Worm (Caenorhabditis elegans): ENCODE data around the gene C06A6.4.

The C06A6.4 gene

DNA sequence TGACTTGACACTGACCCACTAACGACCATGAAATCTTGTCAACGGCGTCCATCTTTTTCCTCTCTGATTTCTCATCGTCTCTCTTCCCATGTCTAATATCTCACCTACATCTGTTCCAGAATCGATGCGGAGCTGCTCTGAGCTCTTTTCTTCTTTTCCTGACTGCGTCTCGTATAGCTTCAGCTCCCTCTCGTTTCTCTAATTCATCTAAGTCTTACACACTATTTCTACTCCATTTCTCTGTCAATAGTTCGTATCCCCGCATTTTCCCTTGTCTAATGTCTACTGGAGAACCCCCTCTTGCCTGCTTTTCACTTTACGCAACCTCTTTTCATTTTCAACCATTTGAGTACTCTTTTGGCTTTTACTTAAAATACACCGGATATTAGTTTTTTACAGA lies 11.2 kb downstream of the C06A6.4 start, which contains the start of gene ric-3 (continued):
- TF ChIP-seq nhr-76 (tag; optimal IDR thresholded peaks at IDR 0.05), result no peak
- TF ChIP-seq ets-5 (GFP tag; IDR thresholded peaks at IDR 0.05), result no peak
- TF ChIP-seq egl-13 (tag; optimal IDR thresholded peaks at IDR 0.05), result peak; percentile 71
- peak; percentile 76 for TF ChIP-seq unc-86 (tag; optimal IDR thresholded peaks at IDR 0.05)
- TF ChIP-seq hpl-2 (GFP tag; optimal IDR thresholded peaks at IDR 0.05), result no peak
- no peak for TF ChIP-seq pag-3 (tag; optimal IDR thresholded peaks at IDR 0.05; ENCODE audit: borderline replicate concordance, insufficient read depth)
- no peak for TF ChIP-seq vab-15 (tag; optimal IDR thresholded peaks at IDR 0.05)
- TF ChIP-seq alr-1 (tag; optimal IDR thresholded peaks at IDR 0.05; ENCODE audit: borderline replicate concordance), result no peak
- peak; percentile 16 for TF ChIP-seq ceh-90 (tag; optimal IDR thresholded peaks at IDR 0.05)
- TF ChIP-seq mep-1 (tag; optimal IDR thresholded peaks at IDR 0.05), result peak; percentile 84
- TF ChIP-seq elt-2 (tag; optimal IDR thresholded peaks at IDR 0.05), result no peak
- peak; percentile 81 for TF ChIP-seq dsc-1 (tag; optimal IDR thresholded peaks at IDR 0.05)
- TF ChIP-seq F16B12.6 (tag; optimal IDR thresholded peaks at IDR 0.05), result no peak
- peak; percentile 84 for TF ChIP-seq rnt-1 (tag; optimal IDR thresholded peaks at IDR 0.05)
- TF ChIP-seq lin-39 (tag; optimal IDR thresholded peaks at IDR 0.05), result peak; percentile 17
- TF ChIP-seq nhr-90 (tag; optimal IDR thresholded peaks at IDR 0.05; ENCODE audit: poor library complexity), result no peak
- TF ChIP-seq irx-1 (tag; optimal IDR thresholded peaks at IDR 0.05), result peak; percentile 48
- peak; percentile 87 for TF ChIP-seq nhr-71 (tag; optimal IDR thresholded peaks at IDR 0.05)
- TF ChIP-seq efl-3 (GFP tag; optimal IDR thresholded peaks at IDR 0.05), result no peak
- no peak for TF ChIP-seq sup-37 (GFP tag; optimal IDR thresholded peaks at IDR 0.05)
- TF ChIP-seq mab-9 (GFP tag; IDR thresholded peaks at IDR 0.05), result no peak
- TF ChIP-seq nhr-77 (tag; optimal IDR thresholded peaks at IDR 0.05), result peak; percentile 30
- TF ChIP-seq lin-15B (tag; optimal IDR thresholded peaks at IDR 0.05), result no peak
- no peak for TF ChIP-seq ztf-11 (tag; optimal IDR thresholded peaks at IDR 0.05)
- no peak for TF ChIP-seq nhr-12 (tag; optimal IDR thresholded peaks at IDR 0.05)
- TF ChIP-seq snpc-4 (tag; optimal IDR thresholded peaks at IDR 0.05), result peak; percentile 23
- peak; percentile 47 for TF ChIP-seq fkh-10 (GFP tag; optimal IDR thresholded peaks at IDR 0.05)
- TF ChIP-seq nhr-47 (tag; optimal IDR thresholded peaks at IDR 0.05), result peak; percentile 72
- TF ChIP-seq lin-35 (GFP tag; optimal IDR thresholded peaks at IDR 0.05), result peak in 1 of 2 experiments; percentile 65
- TF ChIP-seq lin-13 (GFP tag; optimal IDR thresholded peaks at IDR 0.05), result no peak
- no peak for TF ChIP-seq unc-130 (tag; optimal IDR thresholded peaks at IDR 0.05)
- TF ChIP-seq nhr-85 (tag), result peak; percentile 49
- peak; percentile 42 for TF ChIP-seq pax-3 (tag; optimal IDR thresholded peaks at IDR 0.05)
- TF ChIP-seq hlh-4 (tag; optimal IDR thresholded peaks at IDR 0.05), result no peak
- no peak for TF ChIP-seq C34B4.2 (tag; optimal IDR thresholded peaks at IDR 0.05)
- no peak for TF ChIP-seq pqm-1 (tag; optimal IDR thresholded peaks at IDR 0.05)
- no peak for TF ChIP-seq egl-27 (tag; optimal IDR thresholded peaks at IDR 0.05)
- peak; percentile 84 for TF ChIP-seq fkh-8 (tag; optimal IDR thresholded peaks at IDR 0.05)
- TF ChIP-seq ceh-82 (tag; optimal IDR thresholded peaks at IDR 0.05), result peak; percentile 45 to 63 (median 50)
- no peak for TF ChIP-seq tlp-1 (tag; optimal IDR thresholded peaks at IDR 0.05)

DNA sequence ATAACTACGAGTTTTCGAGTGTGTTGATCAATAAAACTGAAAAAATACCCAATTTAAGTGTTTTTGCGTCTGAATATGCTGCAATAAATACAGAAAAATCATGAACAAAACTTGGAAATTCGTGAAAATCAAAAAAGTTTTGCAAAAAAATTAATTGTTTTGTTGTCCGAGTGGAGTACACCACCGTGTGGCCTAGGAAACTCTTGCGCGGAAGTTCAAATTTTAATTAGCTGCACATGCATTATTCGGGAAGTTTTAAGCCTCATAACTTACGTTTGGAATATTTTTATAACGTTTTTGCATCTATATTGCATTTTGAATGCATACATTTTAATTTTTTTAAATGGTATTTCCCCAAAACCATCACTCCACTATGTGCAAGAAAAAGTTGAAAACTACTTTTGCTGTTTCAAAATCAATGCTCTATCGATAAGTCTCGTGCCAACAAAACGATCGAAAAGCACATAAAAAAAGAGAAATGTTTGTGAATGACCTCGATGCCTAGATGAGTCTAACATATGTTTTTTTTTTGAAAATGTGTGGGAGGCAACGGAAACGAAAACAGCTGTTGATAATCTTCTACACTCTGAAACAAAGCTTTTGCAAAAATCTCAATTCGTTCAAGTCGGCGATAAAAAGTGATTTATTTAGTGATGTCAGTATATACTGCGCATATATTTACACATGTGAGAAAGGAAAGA lies 12.5 kb downstream of the C06A6.4 start:
- TF ChIP-seq ceh-82 (tag; optimal IDR thresholded peaks at IDR 0.05) (no peak), nhr-77 (tag; optimal IDR thresholded peaks at IDR 0.05) (no peak), mdl-1 (tag; optimal IDR thresholded peaks at IDR 0.05) (no peak), mef-2 (tag; optimal IDR thresholded peaks at IDR 0.05) (no peak), nhr-76 (tag; optimal IDR thresholded peaks at IDR 0.05) (no peak), fkh-4 (tag; optimal IDR thresholded peaks at IDR 0.05; ENCODE audit: borderline replicate concordance) (peak; percentile 60), dpl-1 (GFP tag; optimal IDR thresholded peaks at IDR 0.05) (peak; percentile 76 to 88 (median 86)), nhr-28 (tag; optimal IDR thresholded peaks at IDR 0.05) (no peak), ama-1 (optimal IDR thresholded peaks at IDR 0.05) (no peak), C34B4.2 (tag; optimal IDR thresholded peaks at IDR 0.05) (no peak), fos-1 (tag; optimal IDR thresholded peaks at IDR 0.05) (no peak), efl-3 (GFP tag; optimal IDR thresholded peaks at IDR 0.05) (no peak), nhr-19 (GFP tag; conservative IDR thresholded peaks at IDR 0.05) (peak; percentile 44), egl-13 (tag; optimal IDR thresholded peaks at IDR 0.05) (peak; percentile 35), blmp-1 (tag; optimal IDR thresholded peaks at IDR 0.05) (peak; percentile 28), mab-9 (GFP tag; IDR thresholded peaks at IDR 0.05) (no peak; the same call in 1 of the 2 replicates), alr-1 (tag; optimal IDR thresholded peaks at IDR 0.05; ENCODE audit: borderline replicate concordance) (no peak), lin-39 (tag; optimal IDR thresholded peaks at IDR 0.05) (no peak), nhr-237 (tag; optimal IDR thresholded peaks at IDR 0.05) (no peak), hpl-2 (GFP tag; optimal IDR thresholded peaks at IDR 0.05) (no peak), lin-14 (GFP tag; optimal IDR thresholded peaks at IDR 0.05) (peak; percentile 54), vab-15 (tag; optimal IDR thresholded peaks at IDR 0.05) (no peak)

Data from whole organism, L1 larva.